Worm (Caenorhabditis elegans) whole organism, mixed stage, embryonic: ENCODE measurements around the gene klp-3.

Source experiments
- bed-3 ChIP-seq: fragments of 200-800 bp; sonication (Bioruptor generic); optimal IDR thresholded peaks from 3 replicates; lab custom pipeline; 2018; ENCODE audit warnings: mild to moderate bottlenecking, missing genetic modification characterization, moderate library complexity, missing compliant biosample characterization
- ceh-43 ChIP-seq: fragments of 200-800 bp; sonication (Bioruptor generic); optimal IDR thresholded peaks from 2 replicates; lab custom pipeline; 2018; ENCODE audit warnings: mild to moderate bottlenecking, missing genetic modification characterization, moderate library complexity, missing compliant biosample characterization
- ces-1 ChIP-seq: fragments of 150-350 bp; optimal IDR thresholded peaks from 2 replicates; lab custom pipeline; 2014; ENCODE audit warnings: missing biosample characterization, missing genetic modification reagents, missing genetic modification characterization
- cnd-1 ChIP-seq: fragments of 200-800 bp; sonication (Bioruptor generic); optimal IDR thresholded peaks from 2 replicates; lab custom pipeline; 2018; ENCODE audit warnings: mild to moderate bottlenecking, missing genetic modification characterization, missing compliant biosample characterization
- drap-1 ChIP-seq: fragments of 200-800 bp; sonication (Bioruptor generic); optimal IDR thresholded peaks from 3 replicates; lab custom pipeline; 2018; ENCODE audit warnings: mild to moderate bottlenecking, missing genetic modification characterization, missing compliant biosample characterization
- elt-1 ChIP-seq: sonication (generic microtip); optimal IDR thresholded peaks from 2 replicates; lab custom pipeline; 2017; ENCODE audit warnings: missing genetic modification characterization, mild to moderate bottlenecking, missing compliant biosample characterization, antibody characterized with exemption, moderate library complexity, borderline replicate concordance; ENCODE audit not compliant: insufficient read depth
- elt-3 ChIP-seq: fragments of 150-350 bp; optimal IDR thresholded peaks from 2 replicates; lab custom pipeline; 2014; ENCODE audit warnings: missing biosample characterization, missing genetic modification characterization
- flh-1 ChIP-seq: fragments of 200-800 bp; sonication (Bioruptor generic); optimal IDR thresholded peaks from 2 replicates; lab custom pipeline; 2018; ENCODE audit warnings: mild to moderate bottlenecking, missing genetic modification characterization, moderate library complexity, missing compliant biosample characterization
- ham-2 ChIP-seq: fragments of 200-800 bp; sonication (Bioruptor generic); optimal IDR thresholded peaks from 2 replicates; lab custom pipeline; 2018; ENCODE audit warnings: mild to moderate bottlenecking, missing genetic modification characterization, missing compliant biosample characterization
- hlh-1 ChIP-seq: fragments of 150-350 bp; optimal IDR thresholded peaks from 2 replicates; lab custom pipeline; 2014; ENCODE audit warnings: missing biosample characterization, missing genetic modification reagents, missing genetic modification characterization
- lin-13 ChIP-seq: fragments of 150-350 bp; optimal IDR thresholded peaks from 2 replicates; lab custom pipeline; 2014; ENCODE audit warnings: missing biosample characterization, missing genetic modification characterization
- lsy-2 ChIP-seq: fragments of 150-350 bp; optimal IDR thresholded peaks from 2 replicates; lab custom pipeline; 2014; ENCODE audit warnings: missing biosample characterization, missing genetic modification characterization
- mab-5 ChIP-seq: fragments of 150-350 bp; optimal IDR thresholded peaks from 2 replicates; lab custom pipeline; 2014; ENCODE audit warnings: missing biosample characterization, missing genetic modification characterization
- mls-2 ChIP-seq: sonication (generic microtip); optimal IDR thresholded peaks from 2 replicates; lab custom pipeline; 2016; ENCODE audit warnings: mild to moderate bottlenecking, missing genetic modification characterization, moderate library complexity, missing compliant biosample characterization
- nhr-12 ChIP-seq: fragments of 150-350 bp; optimal IDR thresholded peaks from 2 replicates; lab custom pipeline; 2014; ENCODE audit warnings: missing biosample characterization, missing genetic modification characterization
- nhr-237 ChIP-seq: fragments of 150-350 bp; optimal IDR thresholded peaks from 2 replicates; lab custom pipeline; 2014; ENCODE audit warnings: missing biosample characterization, missing genetic modification characterization
- nhr-28 ChIP-seq: fragments of 150-350 bp; optimal IDR thresholded peaks from 2 replicates; lab custom pipeline; 2014; ENCODE audit warnings: missing biosample characterization, missing genetic modification characterization
- nhr-76 ChIP-seq: sonication (generic microtip); optimal IDR thresholded peaks from 2 replicates; lab custom pipeline; 2017; ENCODE audit warnings: missing biosample characterization, missing genetic modification characterization
- pha-4 ChIP-seq: fragments of 150-350 bp; optimal IDR thresholded peaks from 2 replicates; lab custom pipeline; 2018; ENCODE audit warnings: missing biosample characterization, missing genetic modification reagents, missing genetic modification characterization
- sem-2 ChIP-seq: fragments of 200-800 bp; sonication (Bioruptor generic); optimal IDR thresholded peaks from 2 replicates; lab custom pipeline; 2018; ENCODE audit warnings: mild to moderate bottlenecking, missing genetic modification characterization, missing compliant biosample characterization
- snpc-4 ChIP-seq: fragments of 150-350 bp; optimal IDR thresholded peaks from 2 replicates; lab custom pipeline; 2014; ENCODE audit warnings: missing biosample characterization, missing genetic modification characterization
- sptf-1 ChIP-seq: sonication (generic microtip); optimal IDR thresholded peaks from 2 replicates; lab custom pipeline; 2017; ENCODE audit warnings: mild to moderate bottlenecking, missing genetic modification characterization, moderate library complexity, missing compliant biosample characterization
- tbx-8 ChIP-seq: fragments of 200-800 bp; sonication (Bioruptor generic); optimal IDR thresholded peaks from 2 replicates; lab custom pipeline; 2018; ENCODE audit warnings: mild to moderate bottlenecking, missing genetic modification characterization, moderate library complexity, missing compliant biosample characterization
- unc-120 ChIP-seq: sonication (generic microtip); optimal IDR thresholded peaks from 2 replicates; lab custom pipeline; 2017; ENCODE audit warnings: missing genetic modification characterization, missing compliant biosample characterization; ENCODE audit not compliant: poor library complexity, severe bottlenecking
- unc-39 ChIP-seq: fragments of 150-350 bp; optimal IDR thresholded peaks from 2 replicates; lab custom pipeline; 2014; ENCODE audit warnings: missing biosample characterization, missing genetic modification characterization
- unc-62 ChIP-seq: fragments of 150-350 bp; optimal IDR thresholded peaks from 2 replicates; lab custom pipeline; 2014; ENCODE audit warnings: missing biosample characterization, missing genetic modification reagents, missing genetic modification characterization
- zip-8 ChIP-seq: fragments of 150-350 bp; optimal IDR thresholded peaks from 2 replicates; lab custom pipeline; 2014; ENCODE audit warnings: missing biosample characterization, missing genetic modification characterization
- ztf-11 ChIP-seq: fragments of 150-350 bp; optimal IDR thresholded peaks from 2 replicates; lab custom pipeline; 2014; ENCODE audit warnings: missing biosample characterization, missing genetic modification characterization

Gene klp-3

DNA sequence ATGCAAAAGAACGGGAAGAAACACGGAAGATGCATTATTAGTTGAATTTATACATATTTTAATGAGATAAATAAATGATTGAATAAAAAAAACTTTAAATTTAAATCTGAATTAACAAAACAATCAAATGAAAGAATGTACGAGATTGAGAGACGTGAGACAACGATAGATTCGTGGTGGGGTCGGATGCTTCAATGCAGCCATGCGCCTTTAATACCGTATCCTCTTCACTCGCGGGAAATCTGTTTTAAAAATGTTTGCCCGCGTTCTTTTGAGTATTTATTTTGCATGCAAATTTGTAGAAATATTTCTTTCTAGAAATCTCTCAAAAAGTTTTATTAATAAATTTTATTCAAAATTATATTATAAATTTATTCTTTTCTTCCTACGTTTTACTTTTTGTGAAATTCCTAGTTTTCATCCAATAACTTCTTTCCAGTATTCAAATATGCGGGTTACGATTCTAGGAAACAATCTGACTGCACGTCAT lies 38.3 kb downstream of the klp-3 start, which contains the start of gene perm-1:
Gene perm-1, plus strand, starts transcription at position 440 of the 490 bp plus-strand sequence.
- TF ChIP-seq sptf-1 (tag; lab: Kevin White, UChicago) (no peak), lsy-2 (tag; lab: Kevin White, UChicago) (peak; percentile 32), flh-1 (GFP tag; lab: Kevin White, UChicago) (no peak)

- peak; percentile 65 for TF ChIP-seq ces-1 (GFP tag; lab: Kevin White, UChicago)
- TF ChIP-seq lsy-2 (tag; lab: Kevin White, UChicago): no peak
Observed at ce11 chrII:7884898-7885297, 42.7 kb downstream of the klp-3 start.

DNA sequence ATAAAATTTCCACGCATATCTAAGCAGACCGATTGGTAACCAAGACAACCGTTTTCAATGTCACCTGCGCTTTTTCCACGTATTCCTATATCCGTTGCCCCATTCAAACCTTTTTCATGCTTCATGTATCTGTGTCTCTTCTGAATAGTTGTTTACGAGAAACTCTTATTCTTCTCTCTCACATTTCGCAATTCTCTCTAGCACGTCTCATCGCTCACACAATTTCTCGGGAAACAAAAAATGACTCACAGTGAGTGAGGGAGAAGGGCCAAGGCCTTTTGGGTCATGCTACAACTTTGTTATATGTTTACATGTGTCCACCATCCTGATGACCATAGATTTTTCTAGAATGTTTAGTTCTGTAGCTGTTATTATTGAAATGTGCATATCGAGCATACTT lies 45.1 kb downstream of the klp-3 start:
- TF ChIP-seq nhr-76 (tag; lab: Kevin White, UChicago): no peak
- TF ChIP-seq elt-1 (tag; lab: Kevin White, UChicago): no peak
- TF ChIP-seq mab-5 (tag; lab: Kevin White, UChicago): no peak
- no peak for TF ChIP-seq unc-62 (GFP tag; lab: Kevin White, UChicago)
- TF ChIP-seq elt-3 (tag; lab: Kevin White, UChicago): no peak
- no peak for TF ChIP-seq ztf-11 (tag; lab: Kevin White, UChicago)
- TF ChIP-seq drap-1 (GFP tag; lab: Kevin White, UChicago): no peak
- TF ChIP-seq unc-39 (tag; lab: Kevin White, UChicago): no peak
- no peak for TF ChIP-seq hlh-1 (tag; lab: Kevin White, UChicago)
- no peak for TF ChIP-seq pha-4 (tag; lab: Kevin White, UChicago)
- TF ChIP-seq nhr-12 (tag; lab: Kevin White, UChicago): no peak
- TF ChIP-seq nhr-237 (tag; lab: Kevin White, UChicago): no peak
- TF ChIP-seq tbx-8 (GFP tag; lab: Kevin White, UChicago): no peak
- TF ChIP-seq, all 35 proteins: peak for 0

ce11 chrII:7888759-7889158 lies 46.6 kb downstream of the klp-3 start:
- no peak for TF ChIP-seq sptf-1 (tag; lab: Kevin White, UChicago)
- no peak for TF ChIP-seq hlh-1 (tag; lab: Kevin White, UChicago)
- TF ChIP-seq elt-1 (tag; lab: Kevin White, UChicago): no peak
- TF ChIP-seq mls-2: no peak
- no peak for TF ChIP-seq flh-1 (GFP tag; lab: Kevin White, UChicago)
- no peak for TF ChIP-seq ceh-43
- TF ChIP-seq mab-5 (tag; lab: Kevin White, UChicago): no peak
- TF ChIP-seq nhr-28: no peak
- TF ChIP-seq sem-2 (GFP tag; lab: Kevin White, UChicago): no peak

- TF ChIP-seq mab-5 (tag; lab: Kevin White, UChicago) (no peak), tbx-8 (GFP tag; lab: Kevin White, UChicago) (no peak), sem-2 (GFP tag; lab: Kevin White, UChicago) (no peak), mls-2 (no peak), snpc-4 (tag; lab: Kevin White, UChicago) (no peak)
Observed at ce11 chrII:7889321-7889720, 47.2 kb downstream of the klp-3 start.

- TF ChIP-seq unc-120 (tag; lab: Kevin White, UChicago): peak; percentile 68
- TF ChIP-seq bed-3 (GFP tag; lab: Kevin White, UChicago): no peak
- TF ChIP-seq zip-8 (tag; lab: Kevin White, UChicago): no peak
- TF ChIP-seq cnd-1 (tag; lab: Kevin White, UChicago): no peak
- no peak for TF ChIP-seq unc-62 (GFP tag; lab: Kevin White, UChicago)
- TF ChIP-seq ham-2: no peak
- TF ChIP-seq lin-13 (tag; lab: Kevin White, UChicago): no peak
- TF ChIP-seq hlh-1 (tag; lab: Kevin White, UChicago): peak; percentile 28
- no peak for TF ChIP-seq ztf-11 (tag; lab: Kevin White, UChicago)
- TF ChIP-seq pha-4 (tag; lab: Kevin White, UChicago): no peak
- peak; percentile 1 for TF ChIP-seq mls-2
- TF ChIP-seq sptf-1 (tag; lab: Kevin White, UChicago): no peak
- no peak for TF ChIP-seq nhr-28
- TF ChIP-seq ces-1 (GFP tag; lab: Kevin White, UChicago): peak; percentile 51
- TF ChIP-seq lsy-2 (tag; lab: Kevin White, UChicago): peak; percentile 5
- no peak for TF ChIP-seq ceh-43
Observed at ce11 chrII:7891869-7892615, 49.9 kb downstream of the klp-3 start.
